Fruit fly (Drosophila melanogaster): ENCODE measurements around the gene aln.

DNA sequence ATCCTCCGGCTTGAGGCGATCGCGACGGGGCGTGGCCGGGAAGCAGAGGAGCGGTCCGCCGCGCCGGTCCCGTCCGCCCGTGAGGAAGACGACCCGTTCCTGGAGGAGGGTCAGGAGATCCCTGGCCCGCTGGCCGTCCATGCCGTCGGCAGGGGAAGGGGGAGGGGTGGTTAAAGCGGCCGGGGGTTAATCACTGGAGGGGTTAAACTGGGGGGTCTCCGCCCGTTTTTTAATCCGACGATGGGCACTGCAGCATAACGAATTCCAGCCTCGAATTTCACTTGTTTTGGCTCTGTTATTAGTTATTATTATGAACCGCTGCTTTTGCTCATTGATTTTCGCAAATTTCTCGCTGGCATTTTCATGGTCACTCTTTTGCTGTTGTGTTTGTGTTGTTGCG is 39.9 kb downstream of the aln start:
- TF ChIP-seq CTCF (optimal IDR thresholded peaks at IDR 0.05), result no peak
- no peak for TF ChIP-seq CG8478 (optimal IDR thresholded peaks at IDR 0.05)

Measured in S2 (cell line).